Fruit fly (Drosophila melanogaster) whole organism, prepupa: Measurements from ENCODE around the gene CG31279.
A peak's percentile ranks its signal among the peaks of the same experiment; 100 is the strongest.

Source experiments
- Blimp-1 ChIP-seq: fragments of 200-800 bp; sonication (Bioruptor generic); optimal IDR thresholded peaks from 3 replicates; lab custom pipeline; 2017; ENCODE audit warnings: missing biosample characterization, missing genetic modification characterization, mild to moderate bottlenecking, moderate library complexity, missing genetic modification reagents
- CG11762 ChIP-seq: fragments of 200-800 bp; sonication (Bioruptor generic); optimal IDR thresholded peaks from 3 replicates; lab custom pipeline; 2016; ENCODE audit warnings: missing biosample characterization, missing genetic modification characterization; ENCODE audit not compliant: insufficient read depth
- CG11902 ChIP-seq: fragments of 200-800 bp; sonication (Bioruptor generic); optimal IDR thresholded peaks from 3 replicates; lab custom pipeline; 2016; ENCODE audit warnings: missing biosample characterization, missing genetic modification characterization
- CG15336 ChIP-seq: fragments of 200-800 bp; sonication (Bioruptor generic); IDR thresholded peaks from 2 replicates; pipeline ENCODE4 v1.3.6; 2022; ENCODE audit warnings: missing biosample characterization, missing genetic modification characterization
- CG1621 ChIP-seq: fragments of 200-800 bp; sonication (Bioruptor generic); optimal IDR thresholded peaks from 3 replicates; lab custom pipeline; 2018; ENCODE audit warnings: missing biosample characterization, mild to moderate bottlenecking, missing genetic modification characterization
- CG16779 ChIP-seq: fragments of 200-800 bp; sonication (Bioruptor generic); optimal IDR thresholded peaks from 3 replicates; lab custom pipeline; 2017; ENCODE audit warnings: missing biosample characterization, mild to moderate bottlenecking, missing genetic modification characterization
- CG31627 ChIP-seq: fragments of 200-800 bp; sonication (Bioruptor generic); optimal IDR thresholded peaks from 3 replicates; lab custom pipeline; 2016; ENCODE audit warnings: missing biosample characterization, missing genetic modification characterization
- CG34406 ChIP-seq: fragments of 200-800 bp; sonication (Bioruptor generic); optimal IDR thresholded peaks from 3 replicates; lab custom pipeline; 2016; ENCODE audit warnings: missing biosample characterization, missing genetic modification characterization
- CG3919 ChIP-seq: fragments of 200-800 bp; sonication (Bioruptor generic); optimal IDR thresholded peaks from 3 replicates; lab custom pipeline; 2016; ENCODE audit warnings: missing biosample characterization, missing genetic modification characterization
- CG4318 ChIP-seq: fragments of 200-800 bp; sonication (Bioruptor generic); optimal IDR thresholded peaks from 3 replicates; lab custom pipeline; 2017; ENCODE audit warnings: missing biosample characterization, mild to moderate bottlenecking, missing genetic modification characterization
- CG6276 ChIP-seq: fragments of 200-800 bp; sonication (Bioruptor generic); optimal IDR thresholded peaks from 2 replicates; lab custom pipeline; 2017; ENCODE audit warnings: missing biosample characterization, mild to moderate bottlenecking, missing genetic modification characterization
- CG6808 ChIP-seq: fragments of 200-800 bp; sonication (Bioruptor generic); optimal IDR thresholded peaks from 3 replicates; lab custom pipeline; 2017; ENCODE audit warnings: missing biosample characterization, missing genetic modification characterization, mild to moderate bottlenecking, moderate library complexity, missing genetic modification reagents
- CG6854 ChIP-seq: fragments of 200-800 bp; sonication (Bioruptor generic); optimal IDR thresholded peaks from 2 replicates; lab custom pipeline; 2017; ENCODE audit warnings: missing biosample characterization, mild to moderate bottlenecking, missing genetic modification characterization
- CG8119 ChIP-seq: fragments of 200-800 bp; sonication (Bioruptor generic); IDR thresholded peaks from 3 replicates; pipeline ENCODE4 v1.3.6; 2022; ENCODE audit warnings: missing biosample characterization, missing genetic modification characterization
- CG8319 ChIP-seq: fragments of 200-800 bp; sonication (Bioruptor generic); optimal IDR thresholded peaks from 3 replicates; lab custom pipeline; 2016; ENCODE audit warnings: missing biosample characterization, missing genetic modification characterization
- Eip93F ChIP-seq: fragments of 200-800 bp; sonication (Bioruptor generic); optimal IDR thresholded peaks from 2 replicates; lab custom pipeline; 2016; ENCODE audit warnings: missing biosample characterization, mild to moderate bottlenecking, missing genetic modification characterization
- Ets21C ChIP-seq: fragments of 200-800 bp; sonication (Bioruptor generic); optimal IDR thresholded peaks from 3 replicates; lab custom pipeline; 2016; ENCODE audit warnings: missing biosample characterization, missing genetic modification characterization
- Ets96B ChIP-seq: fragments of 200-800 bp; optimal IDR thresholded peaks from 2 replicates; lab custom pipeline; 2019; ENCODE audit warnings: missing biosample characterization, mild to moderate bottlenecking, missing genetic modification characterization, moderate library complexity
- Gug ChIP-seq: fragments of 200-800 bp; sonication (Bioruptor generic); IDR thresholded peaks from 2 replicates; pipeline ENCODE4 v1.3.6; 2022; ENCODE audit warnings: missing biosample characterization, missing genetic modification characterization
- Hr38 ChIP-seq: sonication (Bioruptor generic); optimal IDR thresholded peaks from 2 replicates; lab custom pipeline; 2016; ENCODE audit warnings: missing biosample characterization, missing genetic modification characterization
- Hr4 ChIP-seq: fragments of 200-800 bp; sonication (Bioruptor generic); optimal IDR thresholded peaks from 3 replicates; lab custom pipeline; 2016; ENCODE audit warnings: missing biosample characterization, missing genetic modification characterization
- Lpt ChIP-seq: fragments of 200-800 bp; sonication (Bioruptor generic); optimal IDR thresholded peaks from 3 replicates; lab custom pipeline; 2016; ENCODE audit warnings: missing biosample characterization, missing genetic modification characterization
- Met ChIP-seq: fragments of 200-800 bp; sonication (Bioruptor generic); optimal IDR thresholded peaks from 3 replicates; lab custom pipeline; 2016; ENCODE audit warnings: missing biosample characterization, missing genetic modification characterization
- OdsH ChIP-seq: fragments of 200-800 bp; sonication (Bioruptor generic); optimal IDR thresholded peaks from 3 replicates; lab custom pipeline; 2016; ENCODE audit warnings: missing biosample characterization, missing genetic modification characterization
- Sox14 ChIP-seq: fragments of 200-800 bp; sonication (Bioruptor generic); optimal IDR thresholded peaks from 3 replicates; lab custom pipeline; 2016; ENCODE audit warnings: missing biosample characterization, missing genetic modification characterization
- achi ChIP-seq: fragments of 200-800 bp; sonication (Bioruptor generic); optimal IDR thresholded peaks from 3 replicates; lab custom pipeline; 2016; ENCODE audit warnings: missing biosample characterization, missing genetic modification characterization
- cyc ChIP-seq: fragments of 200-800 bp; sonication (Bioruptor generic); optimal IDR thresholded peaks from 3 replicates; lab custom pipeline; 2016; ENCODE audit warnings: missing biosample characterization, missing genetic modification characterization
- dsx ChIP-seq: fragments of 200-800 bp; optimal IDR thresholded peaks from 3 replicates; lab custom pipeline; 2019; ENCODE audit warnings: missing biosample characterization, mild to moderate bottlenecking, missing genetic modification characterization, moderate library complexity; ENCODE audit not compliant: poor library complexity, severe bottlenecking
- fd59A ChIP-seq: fragments of 200-800 bp; sonication (Bioruptor generic); optimal IDR thresholded peaks from 2 replicates; lab custom pipeline; 2017; ENCODE audit warnings: missing biosample characterization, mild to moderate bottlenecking, missing genetic modification characterization, missing genetic modification reagents
- fd85E ChIP-seq: fragments of 200-800 bp; sonication (Bioruptor generic); optimal IDR thresholded peaks from 3 replicates; lab custom pipeline; 2016; ENCODE audit warnings: missing biosample characterization, missing genetic modification characterization
- lz ChIP-seq: fragments of 200-800 bp; sonication (Bioruptor generic); optimal IDR thresholded peaks from 3 replicates; lab custom pipeline; 2016; ENCODE audit warnings: missing biosample characterization, missing genetic modification characterization
- spab ChIP-seq: fragments of 200-800 bp; sonication (Bioruptor generic); optimal IDR thresholded peaks from 2 replicates; lab custom pipeline; 2017; ENCODE audit warnings: missing biosample characterization, mild to moderate bottlenecking, missing genetic modification characterization, missing genetic modification reagents
- ss ChIP-seq, 2 experiments: fragments of 200-800 bp; sonication (Bioruptor generic); optimal IDR thresholded peaks; 2 replicates in 1 of 2; 3 replicates in 1 of 2; lab custom pipeline; 2017 to 2018; ENCODE audit warnings: mild to moderate bottlenecking in 2 of 2, missing biosample characterization in 2 of 2, missing genetic modification characterization in 2 of 2, moderate library complexity in 1 of 2
- svp ChIP-seq: fragments of 200-800 bp; sonication (Bioruptor generic); peaks from one replicate; lab custom pipeline; 2016; ENCODE audit warnings: missing biosample characterization, missing genetic modification characterization
- topi ChIP-seq: fragments of 200-800 bp; sonication (Bioruptor generic); optimal IDR thresholded peaks from 3 replicates; lab custom pipeline; 2016; ENCODE audit warnings: missing biosample characterization, missing genetic modification characterization
- vri ChIP-seq: fragments of 200-800 bp; sonication (Bioruptor generic); optimal IDR thresholded peaks from 3 replicates; lab custom pipeline; 2016; ENCODE audit warnings: missing biosample characterization, mild to moderate bottlenecking, missing genetic modification characterization

Gene CG31279

dm6 chr3R:16453597-16453996, 23.1 kb downstream of the CG31279 start, which contains the start of gene Pak3:
TSS of gene Pak3 (minus strand) at chr3R:16453821.
- TF ChIP-seq CG8119 (GFP tag; lab: Robert Waterston, UW) (no peak), OdsH (no peak), CG6854 (GFP tag; lab: Kevin White, UChicago) (peak; percentile 16), Ets96B (tag; lab: Kevin White, UChicago) (no peak)
- TF ChIP-seq, all 60 proteins: peak for 1

dm6 chr3R:16454192-16454591, 23.7 kb downstream of the CG31279 start, which contains the start of gene CG10405:
TSS of gene CG10405 (plus strand) at chr3R:16454492.
- TF ChIP-seq CG4318 (GFP tag; lab: Kevin White, UChicago) (no peak), CG1621 (tag; lab: Kevin White, UChicago) (no peak), CG6808 (GFP tag; lab: Kevin White, UChicago) (no peak), CG8319 (GFP tag; lab: Kevin White, UChicago) (no peak), Sox14 (GFP tag; lab: Kevin White, UChicago) (no peak), CG31627 (GFP tag; lab: Kevin White, UChicago) (no peak), Gug (GFP tag; lab: Robert Waterston, UW) (no peak), Lpt (GFP tag; lab: Kevin White, UChicago) (no peak), CG3919 (GFP tag; lab: Kevin White, UChicago) (no peak), achi (GFP tag; lab: Kevin White, UChicago) (no peak), ss (GFP tag; optimal IDR thresholded peaks at IDR 0.05; lab: Kevin White, UChicago) (no peak), dsx (GFP tag; lab: Kevin White, UChicago) (no peak)

dm6 chr3R:16455875-16456274, 25.4 kb downstream of the CG31279 start, which contains the start of gene CG14883:
TSS of gene CG14883 (plus strand) at chr3R:16456052.
- TF ChIP-seq Blimp-1 (peak; percentile 97), Hr38 (GFP tag; lab: Kevin White, UChicago) (no peak), Hr4 (no peak), CG15336 (GFP tag; lab: Robert Waterston, UW) (no peak), Eip93F (GFP tag; lab: Kevin White, UChicago) (no peak)

dm6 chr3R:16456607-16457006, 26.1 kb downstream of the CG31279 start:
- TF ChIP-seq CG6854 (GFP tag; lab: Kevin White, UChicago) (no peak), CG6808 (GFP tag; lab: Kevin White, UChicago) (no peak), Sox14 (GFP tag; lab: Kevin White, UChicago) (no peak), CG11902 (GFP tag; lab: Kevin White, UChicago) (no peak), fd85E (GFP tag; lab: Kevin White, UChicago) (no peak), CG15336 (GFP tag; lab: Robert Waterston, UW) (no peak), svp (GFP tag; lab: Kevin White, UChicago) (no peak), Ets21C (no peak), CG4318 (GFP tag; lab: Kevin White, UChicago) (no peak), cyc (GFP tag; lab: Kevin White, UChicago) (no peak), Ets96B (tag; lab: Kevin White, UChicago) (no peak), fd59A (no peak), vri (GFP tag; lab: Kevin White, UChicago) (no peak), OdsH (no peak), CG6276 (GFP tag; lab: Kevin White, UChicago) (no peak), achi (GFP tag; lab: Kevin White, UChicago) (no peak), spab (GFP tag; lab: Kevin White, UChicago) (no peak)

dm6 chr3R:16468556-16468955, 38.1 kb downstream of the CG31279 start:
- no peak for TF ChIP-seq CG6276 (GFP tag; lab: Kevin White, UChicago)
- no peak for TF ChIP-seq Blimp-1
- TF ChIP-seq svp (GFP tag; lab: Kevin White, UChicago) = no peak
- no peak for TF ChIP-seq CG34406 (GFP tag; lab: Kevin White, UChicago)
- TF ChIP-seq Ets21C = no peak
- TF ChIP-seq topi (GFP tag; lab: Kevin White, UChicago) = no peak
- no peak for TF ChIP-seq OdsH
- TF ChIP-seq lz = no peak
- TF ChIP-seq CG11762 = no peak
- TF ChIP-seq CG15336 (GFP tag; lab: Robert Waterston, UW) = no peak
- no peak for TF ChIP-seq spab (GFP tag; lab: Kevin White, UChicago)
- no peak for TF ChIP-seq CG6854 (GFP tag; lab: Kevin White, UChicago)
- no peak for TF ChIP-seq Met (GFP tag; lab: Kevin White, UChicago)
- no peak for TF ChIP-seq achi (GFP tag; lab: Kevin White, UChicago)
- no peak for TF ChIP-seq cyc (GFP tag; lab: Kevin White, UChicago)
- no peak for TF ChIP-seq CG16779 (tag; lab: Kevin White, UChicago)
- no peak for TF ChIP-seq Eip93F (GFP tag; lab: Kevin White, UChicago)
